Worm (Caenorhabditis elegans) whole organism, midembryonic: ENCODE results near the gene ZK353.2.

Experiments used
- T22C8.4 ChIP-seq: fragments of 200-800 bp; sonication (Bioruptor generic); IDR thresholded peaks from 2 replicates; pipeline ENCODE4 v1.3.6; 2022; ENCODE audit warnings: missing genetic modification characterization, missing compliant biosample characterization
- flt-1 ChIP-seq: fragments of 200-800 bp; sonication (Bioruptor generic); IDR thresholded peaks from 2 replicates; pipeline ENCODE4 v1.3.6; 2022; ENCODE audit warnings: missing genetic modification characterization, missing compliant biosample characterization
- ref-1 ChIP-seq: fragments of 200-800 bp; sonication (Bioruptor generic); conservative IDR thresholded peaks from 2 replicates; pipeline ENCODE4 v1.3.6; 2022; ENCODE audit warnings: missing genetic modification reagents, missing genetic modification characterization, missing compliant biosample characterization
- tab-1 ChIP-seq: fragments of 200-800 bp; sonication (Bioruptor generic); IDR thresholded peaks from 2 replicates; pipeline ENCODE4 v1.3.6; 2022; ENCODE audit warnings: missing genetic modification characterization, missing compliant biosample characterization
- ztf-23 ChIP-seq: fragments of 200-800 bp; sonication (Bioruptor generic); IDR thresholded peaks from 2 replicates; pipeline ENCODE4 v1.3.6; 2022; ENCODE audit warnings: missing genetic modification reagents, missing genetic modification characterization, missing compliant biosample characterization
- ztf-29 ChIP-seq: fragments of 200-800 bp; sonication (Bioruptor generic); IDR thresholded peaks from 2 replicates; pipeline ENCODE4 v1.3.6; 2022; ENCODE audit warnings: missing genetic modification reagents, missing genetic modification characterization, missing compliant biosample characterization

DNA sequence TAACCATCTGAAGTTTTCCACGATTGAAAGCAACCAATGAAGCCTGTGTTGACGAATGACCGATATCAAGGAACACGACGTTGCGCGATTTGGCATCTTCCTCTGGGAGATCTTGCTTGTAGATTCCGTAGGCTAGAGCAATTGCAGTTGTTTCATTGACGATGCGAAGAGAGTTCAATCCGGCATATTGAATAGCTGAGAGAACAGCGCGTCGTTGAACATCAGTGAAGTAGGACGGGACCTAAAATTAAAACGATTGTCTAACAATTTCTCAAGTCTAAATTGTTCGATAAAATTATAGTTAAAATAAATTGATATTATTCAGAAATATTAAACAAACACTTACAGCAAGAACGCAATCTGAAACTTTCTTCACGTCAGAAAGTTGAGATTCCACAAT lies 47.5 kb downstream of the ZK353.2 start:
- TF ChIP-seq ref-1 (GFP tag; lab: Robert Waterston, UW), result no peak
- TF ChIP-seq flt-1 (GFP tag; lab: Robert Waterston, UW), result no peak
- no peak for TF ChIP-seq tab-1 (GFP tag; lab: Robert Waterston, UW)
- no peak for TF ChIP-seq ztf-29 (GFP tag; lab: Robert Waterston, UW)
- no peak for TF ChIP-seq ztf-23
- TF ChIP-seq T22C8.4 (GFP tag; lab: Robert Waterston, UW), result no peak
